Fruit fly (Drosophila melanogaster) whole organism, embryonic: ENCODE data around the gene dmrt11E.

Source experiments
- ATbp ChIP-seq: fragments of 200-800 bp; sonication (Bioruptor generic); optimal IDR thresholded peaks from 2 replicates; lab custom pipeline; 2017; ENCODE audit warnings: missing biosample characterization, mild to moderate bottlenecking, missing genetic modification characterization, missing genetic modification reagents
- Antp ChIP-seq: fragments of 200-800 bp; sonication (Bioruptor generic); optimal IDR thresholded peaks from 3 replicates; lab custom pipeline; 2016; ENCODE audit warnings: missing biosample characterization, missing genetic modification characterization
- Atf3 ChIP-seq: fragments of 200-800 bp; sonication (Bioruptor generic); optimal IDR thresholded peaks from 3 replicates; lab custom pipeline; 2016; ENCODE audit warnings: missing biosample characterization, missing genetic modification characterization
- Blimp-1 ChIP-seq: fragments of 200-800 bp; sonication (Bioruptor generic); optimal IDR thresholded peaks from 3 replicates; lab custom pipeline; 2018; ENCODE audit warnings: missing biosample characterization, missing genetic modification characterization, mild to moderate bottlenecking, moderate library complexity, missing genetic modification reagents
- CG10209 ChIP-seq: fragments of 200-800 bp; sonication (Bioruptor generic); optimal IDR thresholded peaks from 3 replicates; lab custom pipeline; 2017; ENCODE audit warnings: missing biosample characterization, mild to moderate bottlenecking, missing genetic modification characterization, missing genetic modification reagents
- CG11093 ChIP-seq: fragments of 200-800 bp; sonication (Bioruptor generic); IDR thresholded peaks from 3 replicates; pipeline ENCODE4 v1.3.6; 2022; ENCODE audit warnings: missing biosample characterization, missing genetic modification characterization
- CG12769 ChIP-seq: fragments of 200-800 bp; sonication (Bioruptor generic); optimal IDR thresholded peaks from 2 replicates; lab custom pipeline; 2019; ENCODE audit warnings: missing biosample characterization, mild to moderate bottlenecking, missing genetic modification characterization, moderate library complexity
- CG12942 ChIP-seq: fragments of 200-800 bp; sonication (Bioruptor generic); optimal IDR thresholded peaks from 3 replicates; lab custom pipeline; 2016; ENCODE audit warnings: missing biosample characterization, missing genetic modification characterization
- CG13424 ChIP-seq: fragments of 200-800 bp; sonication (Bioruptor generic); optimal IDR thresholded peaks from 2 replicates; lab custom pipeline; 2019; ENCODE audit warnings: missing biosample characterization, mild to moderate bottlenecking, missing genetic modification characterization, moderate library complexity
- CG14441 ChIP-seq: fragments of 200-800 bp; sonication (Bioruptor generic); IDR thresholded peaks from 2 replicates; pipeline ENCODE4 v1.3.6; 2022; ENCODE audit warnings: missing biosample characterization, missing genetic modification characterization
- CG15269 ChIP-seq: fragments of 200-800 bp; sonication (Bioruptor generic); optimal IDR thresholded peaks from 2 replicates; lab custom pipeline; 2018; ENCODE audit warnings: missing biosample characterization, mild to moderate bottlenecking, missing genetic modification characterization, moderate library complexity
- CG1603 ChIP-seq: fragments of 200-800 bp; sonication (Bioruptor generic); optimal IDR thresholded peaks from 2 replicates; lab custom pipeline; 2019; ENCODE audit warnings: missing biosample characterization, mild to moderate bottlenecking, missing genetic modification characterization, moderate library complexity
- CG1647 ChIP-seq: fragments of 200-800 bp; sonication (Bioruptor generic); optimal IDR thresholded peaks from 3 replicates; lab custom pipeline; 2016; ENCODE audit warnings: missing biosample characterization, missing genetic modification characterization
- CG17912 ChIP-seq: fragments of 200-800 bp; sonication (Bioruptor generic); optimal IDR thresholded peaks from 2 replicates; lab custom pipeline; 2018; ENCODE audit warnings: missing biosample characterization, mild to moderate bottlenecking, missing genetic modification characterization
- CG18011 ChIP-seq: fragments of 200-800 bp; sonication (Bioruptor generic); optimal IDR thresholded peaks from 2 replicates; lab custom pipeline; 2017; ENCODE audit warnings: missing biosample characterization, missing genetic modification characterization, mild to moderate bottlenecking, moderate library complexity, missing genotype
- CG1832 ChIP-seq: fragments of 200-800 bp; sonication (Bioruptor generic); optimal IDR thresholded peaks from 2 replicates; lab custom pipeline; 2017; ENCODE audit warnings: missing biosample characterization, mild to moderate bottlenecking, missing genetic modification characterization, inconsistent platforms
- CG2116 ChIP-seq: fragments of 200-800 bp; sonication (Bioruptor generic); optimal IDR thresholded peaks from 3 replicates; lab custom pipeline; 2018; ENCODE audit warnings: missing biosample characterization, mild to moderate bottlenecking, missing genetic modification characterization
- CG32772 ChIP-seq: fragments of 200-800 bp; sonication (Bioruptor generic); IDR thresholded peaks from 2 replicates; pipeline ENCODE4 v1.3.6; 2022; ENCODE audit warnings: missing biosample characterization, missing genetic modification characterization
- CG3847 ChIP-seq: fragments of 200-800 bp; sonication (Bioruptor generic); IDR thresholded peaks from 2 replicates; pipeline ENCODE4 v1.3.6; 2022; ENCODE audit warnings: missing biosample characterization, missing genetic modification characterization
- CG3995 ChIP-seq: fragments of 200-800 bp; sonication (Bioruptor generic); optimal IDR thresholded peaks from 3 replicates; lab custom pipeline; 2016; ENCODE audit warnings: missing biosample characterization, missing genetic modification characterization
- CG4820 ChIP-seq: fragments of 200-800 bp; sonication (Bioruptor generic); optimal IDR thresholded peaks from 3 replicates; lab custom pipeline; 2016; ENCODE audit warnings: missing biosample characterization, missing genetic modification characterization
- CG5953 ChIP-seq: fragments of 200-800 bp; sonication (Bioruptor generic); IDR thresholded peaks from 2 replicates; pipeline ENCODE4 v1.3.6; 2022; ENCODE audit warnings: missing biosample characterization, missing genetic modification characterization
- CG9797 ChIP-seq: fragments of 200-800 bp; sonication (Bioruptor generic); optimal IDR thresholded peaks from 3 replicates; lab custom pipeline; 2018; ENCODE audit warnings: missing biosample characterization, mild to moderate bottlenecking, missing genetic modification characterization
- Camta ChIP-seq: fragments of 200-800 bp; sonication (Bioruptor generic); optimal IDR thresholded peaks from 2 replicates; lab custom pipeline; 2016; ENCODE audit warnings: missing biosample characterization, missing genetic modification characterization
- D ChIP-seq, 2 experiments: fragments of 200-800 bp in 1 of 2; fragments of >200 bp in 1 of 2; sonication (Bioruptor generic) in 1 of 2; optimal IDR thresholded peaks; 2 replicates in 1 of 2; 3 replicates in 1 of 2; lab custom pipeline; 2017; ENCODE audit warnings: mild to moderate bottlenecking in 1 of 2, missing biosample characterization in 1 of 2, missing genetic modification characterization in 1 of 2, missing genetic modification reagents in 1 of 2
- Dek ChIP-seq: fragments of 200-800 bp; sonication (Bioruptor generic); optimal IDR thresholded peaks from 3 replicates; lab custom pipeline; 2019; ENCODE audit warnings: missing biosample characterization, mild to moderate bottlenecking, missing genetic modification characterization, moderate library complexity
- GATAe ChIP-seq: fragments of 200-800 bp; sonication (Bioruptor generic); conservative IDR thresholded peaks from 2 replicates; pipeline ENCODE4 v1.3.6; 2022; ENCODE audit warnings: missing biosample characterization, missing genetic modification characterization
- MESR4 ChIP-seq: fragments of 200-800 bp; sonication (Bioruptor generic); optimal IDR thresholded peaks from 2 replicates; lab custom pipeline; 2018; ENCODE audit warnings: missing biosample characterization, mild to moderate bottlenecking, missing genetic modification characterization, moderate library complexity
- PHDP ChIP-seq: fragments of 200-800 bp; sonication (Bioruptor generic); optimal IDR thresholded peaks from 3 replicates; lab custom pipeline; 2018; ENCODE audit warnings: missing biosample characterization, mild to moderate bottlenecking, missing genetic modification characterization, moderate library complexity
- Sox100B ChIP-seq: fragments of 200-800 bp; sonication (Bioruptor generic); optimal IDR thresholded peaks from 3 replicates; lab custom pipeline; 2018; ENCODE audit warnings: missing biosample characterization, mild to moderate bottlenecking, missing genetic modification characterization
- TFAM ChIP-seq: fragments of 200-800 bp; sonication (Bioruptor generic); optimal IDR thresholded peaks from 2 replicates; lab custom pipeline; 2017; ENCODE audit warnings: missing biosample characterization, missing genetic modification characterization, inconsistent platforms
- ap ChIP-seq: fragments of 200-800 bp; sonication (Bioruptor generic); IDR thresholded peaks from 2 replicates; pipeline ENCODE4 v1.3.6; 2022; ENCODE audit warnings: missing biosample characterization, missing genetic modification characterization
- bowl ChIP-seq: fragments of 200-800 bp; sonication (Bioruptor generic); IDR thresholded peaks from 2 replicates; pipeline ENCODE4 v1.3.6; 2022; ENCODE audit warnings: missing biosample characterization, missing genetic modification characterization
- cas ChIP-seq: fragments of 200-800 bp; sonication (Bioruptor generic); IDR thresholded peaks from 2 replicates; pipeline ENCODE4 v1.3.6; 2022; ENCODE audit warnings: missing biosample characterization, missing genetic modification characterization
- dimm ChIP-seq: fragments of 200-800 bp; sonication (Bioruptor generic); IDR thresholded peaks from 2 replicates; pipeline ENCODE4 v1.3.6; 2022; ENCODE audit warnings: missing biosample characterization, missing genetic modification characterization
- dm ChIP-seq: fragments of 200-800 bp; sonication (Bioruptor generic); optimal IDR thresholded peaks from 3 replicates; lab custom pipeline; 2016; ENCODE audit warnings: missing biosample characterization, missing genetic modification characterization
- eve ChIP-seq, 2 experiments: fragments of >200 bp; optimal IDR thresholded peaks; 2 replicates each; lab custom pipeline; 2017; ENCODE audit warnings: missing biosample characterization in 2 of 2, missing genetic modification characterization in 2 of 2
- gcm2 ChIP-seq: fragments of 200-800 bp; sonication (Bioruptor generic); optimal IDR thresholded peaks from 2 replicates; lab custom pipeline; 2016; ENCODE audit warnings: missing biosample characterization, missing genetic modification characterization
- jumu ChIP-seq: fragments of 200-800 bp; sonication (Bioruptor generic); optimal IDR thresholded peaks from 3 replicates; lab custom pipeline; 2016; ENCODE audit warnings: missing biosample characterization, missing genetic modification characterization
- lilli ChIP-seq: fragments of 200-800 bp; sonication (Bioruptor generic); optimal IDR thresholded peaks from 3 replicates; lab custom pipeline; 2016; ENCODE audit warnings: missing biosample characterization, missing genetic modification characterization
- nau ChIP-seq: fragments of 200-800 bp; sonication (Bioruptor generic); optimal IDR thresholded peaks from 3 replicates; lab custom pipeline; 2017; ENCODE audit warnings: missing biosample characterization, mild to moderate bottlenecking, missing genetic modification characterization, missing genetic modification reagents
- nerfin-1 ChIP-seq: fragments of 200-800 bp; sonication (Bioruptor generic); optimal IDR thresholded peaks from 3 replicates; lab custom pipeline; 2019; ENCODE audit warnings: missing biosample characterization, mild to moderate bottlenecking, missing genetic modification characterization, moderate library complexity
- odd ChIP-seq: fragments of 200-800 bp; sonication (Bioruptor generic); optimal IDR thresholded peaks from 2 replicates; lab custom pipeline; 2017; ENCODE audit warnings: missing biosample characterization, mild to moderate bottlenecking, missing genetic modification characterization
- pnt ChIP-seq: fragments of 200-800 bp; sonication (Bioruptor generic); optimal IDR thresholded peaks from 3 replicates; lab custom pipeline; 2016; ENCODE audit warnings: missing biosample characterization, missing genetic modification characterization
- schlank ChIP-seq: fragments of 200-800 bp; sonication (Bioruptor generic); optimal IDR thresholded peaks from 2 replicates; lab custom pipeline; 2018; ENCODE audit warnings: missing biosample characterization, mild to moderate bottlenecking, missing genetic modification characterization
- sima ChIP-seq: fragments of 200-800 bp; sonication (Bioruptor generic); optimal IDR thresholded peaks from 2 replicates; lab custom pipeline; 2016; ENCODE audit warnings: missing biosample characterization, missing genetic modification characterization
- ttk ChIP-seq: fragments of 200-800 bp; sonication (Bioruptor generic); IDR thresholded peaks from 2 replicates; pipeline ENCODE4 v2.1.2; 2022; ENCODE audit warnings: missing biosample characterization, missing genetic modification characterization
- tup ChIP-seq: fragments of 200-800 bp; sonication (Bioruptor generic); optimal IDR thresholded peaks from 2 replicates; lab custom pipeline; 2016; ENCODE audit warnings: missing biosample characterization, mild to moderate bottlenecking, missing genetic modification characterization, moderate library complexity
- unpg ChIP-seq: fragments of 200-800 bp; sonication (Bioruptor generic); optimal IDR thresholded peaks from 3 replicates; lab custom pipeline; 2018; ENCODE audit warnings: missing biosample characterization, mild to moderate bottlenecking, missing genetic modification characterization, moderate library complexity
- wor ChIP-seq: fragments of 200-800 bp; sonication (Bioruptor generic); IDR thresholded peaks from 2 replicates; pipeline ENCODE4 v1.3.6; 2022; ENCODE audit warnings: missing biosample characterization, missing genetic modification characterization

The dmrt11E gene

DNA sequence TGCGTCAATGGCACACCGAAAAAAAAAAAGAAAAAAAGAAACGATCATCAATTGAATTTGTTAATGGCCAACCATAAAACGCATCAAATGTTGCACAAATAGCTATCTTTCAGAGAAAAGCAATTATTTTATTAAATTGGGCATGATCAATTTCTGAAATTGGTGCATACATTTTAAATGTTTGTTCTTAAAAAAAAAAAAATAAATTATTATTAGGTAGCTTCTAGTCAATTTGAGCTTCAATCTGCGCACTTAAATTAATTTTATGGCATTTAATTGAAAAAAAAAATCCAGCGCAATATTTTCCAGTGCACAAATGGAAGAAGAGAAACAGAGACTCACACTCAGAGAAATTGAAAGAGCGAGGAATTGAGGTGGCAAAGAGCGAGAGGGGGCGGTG is 44.9 kb upstream of the dmrt11E start (continued):
- TF ChIP-seq nerfin-1 = no peak
- TF ChIP-seq PHDP (tag; lab: Kevin White, UChicago) = peak; percentile 72
- peak; percentile 49 for TF ChIP-seq CG1647
- TF ChIP-seq CG2116 (GFP tag; lab: Kevin White, UChicago) = peak; percentile 26
- TF ChIP-seq CG9797 (GFP tag; lab: Kevin White, UChicago) = no peak
- no peak for TF ChIP-seq MESR4
- no peak for TF ChIP-seq TFAM (GFP tag; lab: Kevin White, UChicago)
- no peak for TF ChIP-seq CG12769 (tag; lab: Kevin White, UChicago)
- peak; percentile 62 for TF ChIP-seq CG10209
- 0 out of 2 replicates have a peak, but pooled peaks have one; percentile 24 for TF ChIP-seq ttk (GFP tag; lab: Robert Waterston, UW)
- TF ChIP-seq CG1603 = no peak
- peak; percentile 52 for TF ChIP-seq CG4820 (GFP tag; lab: Kevin White, UChicago)
- TF ChIP-seq tup (GFP tag; lab: Kevin White, UChicago) = peak; percentile 27
- no peak for TF ChIP-seq GATAe (GFP tag; lab: Robert Waterston, UW)
- TF ChIP-seq lilli (GFP tag; lab: Kevin White, UChicago) = peak; percentile 61
- TF ChIP-seq CG14441 (GFP tag; lab: Robert Waterston, UW) = peak; percentile 73
- TF ChIP-seq Dek (tag; lab: Kevin White, UChicago) = peak; percentile 15
- peak; percentile 34 for TF ChIP-seq ATbp
- peak; percentile 26 for TF ChIP-seq nau (GFP tag; lab: Kevin White, UChicago)
- peak in 1 of 2 experiments; percentile 91 for TF ChIP-seq eve (GFP tag; optimal IDR thresholded peaks at IDR 0.05; lab: Kevin White, UChicago)
- TF ChIP-seq Atf3 (GFP tag; lab: Kevin White, UChicago) = peak; percentile 34
- TF ChIP-seq CG3995 = no peak
- TF ChIP-seq Antp (GFP tag; lab: Kevin White, UChicago) = peak; percentile 32
- TF ChIP-seq odd (GFP tag; lab: Kevin White, UChicago) = peak; percentile 12
- TF ChIP-seq Blimp-1 (GFP tag; lab: Kevin White, UChicago) = peak; percentile 60
- no peak for TF ChIP-seq CG1832 (GFP tag; lab: Kevin White, UChicago)
- TF ChIP-seq wor (GFP tag; lab: Robert Waterston, UW) = peak; percentile 57; the same call in 1 of the 2 replicates
- no peak for TF ChIP-seq sima (GFP tag; lab: Kevin White, UChicago)
- no peak for TF ChIP-seq bowl (GFP tag; lab: Robert Waterston, UW)
- TF ChIP-seq Sox100B = peak; percentile 66
- TF ChIP-seq pnt (GFP tag; lab: Kevin White, UChicago) = peak; percentile 45
- TF ChIP-seq CG32772 = peak; percentile 49
- no peak for TF ChIP-seq D (optimal IDR thresholded peaks at IDR 0.05; lab: Kevin White, UChicago)
- peak; percentile 18 for TF ChIP-seq D (GFP tag; optimal IDR thresholded peaks at IDR 0.05; lab: Kevin White, UChicago)
- TF ChIP-seq CG11093 (GFP tag; lab: Robert Waterston, UW) = peak; percentile 60; the same call in 2 of the 3 replicates
- peak; percentile 72 for TF ChIP-seq Camta (GFP tag; lab: Kevin White, UChicago)
- TF ChIP-seq CG18011 (GFP tag; lab: Kevin White, UChicago) = peak; percentile 30
- TF ChIP-seq dm (GFP tag; lab: Kevin White, UChicago) = no peak
- no peak for TF ChIP-seq ap (GFP tag; lab: Robert Waterston, UW)
- TF ChIP-seq jumu (GFP tag; lab: Kevin White, UChicago) = peak; percentile 21
- TF ChIP-seq dimm (GFP tag; lab: Robert Waterston, UW) = no peak
- TF ChIP-seq CG13424 (tag; lab: Kevin White, UChicago) = peak; percentile 68
- TF ChIP-seq CG3847 = peak; percentile 47
- TF ChIP-seq CG12942 (GFP tag; lab: Kevin White, UChicago) = peak; percentile 44
- TF ChIP-seq unpg (GFP tag; lab: Kevin White, UChicago) = peak; percentile 57
- TF ChIP-seq CG15269 = peak; percentile 71
- TF ChIP-seq CG17912 = no peak
- no peak for TF ChIP-seq gcm2
- TF ChIP-seq cas (GFP tag; lab: Robert Waterston, UW) = no peak
- no peak for TF ChIP-seq schlank (tag; lab: Kevin White, UChicago)
- TF ChIP-seq CG5953 = 0 out of 2 replicates have a peak, but pooled peaks have one; percentile 29
